Fruit fly (Drosophila melanogaster) whole organism, embryonic: Measurements from ENCODE around the gene ham.

Experiments
- CG10267 ChIP-seq: fragments of 200-800 bp; sonication (Bioruptor generic); optimal IDR thresholded peaks from 2 replicates; lab custom pipeline; 2018; ENCODE audit warnings: missing biosample characterization, mild to moderate bottlenecking, missing genetic modification characterization, moderate library complexity
- CG11093 ChIP-seq: fragments of 200-800 bp; sonication (Bioruptor generic); IDR thresholded peaks from 3 replicates; pipeline ENCODE4 v1.3.6; 2022; ENCODE audit warnings: missing biosample characterization, missing genetic modification characterization
- CG12155 ChIP-seq: fragments of 200-800 bp; sonication (Bioruptor generic); optimal IDR thresholded peaks from 3 replicates; lab custom pipeline; 2016; ENCODE audit warnings: missing biosample characterization, missing genetic modification characterization
- CG14667 ChIP-seq: fragments of 200-800 bp; sonication (Bioruptor generic); IDR thresholded peaks from 2 replicates; pipeline ENCODE4 v1.3.6; 2022; ENCODE audit warnings: missing biosample characterization, missing genetic modification characterization
- CG15011 ChIP-seq: fragments of 200-800 bp; sonication (Bioruptor generic); optimal IDR thresholded peaks from 3 replicates; lab custom pipeline; 2018; ENCODE audit warnings: missing biosample characterization, mild to moderate bottlenecking, missing genetic modification characterization
- CG1647 ChIP-seq: fragments of 200-800 bp; sonication (Bioruptor generic); optimal IDR thresholded peaks from 3 replicates; lab custom pipeline; 2016; ENCODE audit warnings: missing biosample characterization, missing genetic modification characterization
- CG18476 ChIP-seq: fragments of 200-800 bp; sonication (Bioruptor generic); optimal IDR thresholded peaks from 2 replicates; lab custom pipeline; 2016; ENCODE audit warnings: missing biosample characterization, mild to moderate bottlenecking, missing genetic modification characterization
- CG18764 ChIP-seq: fragments of 200-800 bp; sonication (Bioruptor generic); optimal IDR thresholded peaks from 3 replicates; lab custom pipeline; 2016; ENCODE audit warnings: missing biosample characterization, missing genetic modification characterization
- CG2120 ChIP-seq: fragments of 200-800 bp; sonication (Bioruptor generic); optimal IDR thresholded peaks from 3 replicates; lab custom pipeline; 2016; ENCODE audit warnings: missing biosample characterization, missing genetic modification characterization
- CG2129 ChIP-seq: fragments of 200-800 bp; sonication (Bioruptor generic); IDR thresholded peaks from 2 replicates; pipeline ENCODE4 v1.3.6; 2022; ENCODE audit warnings: missing biosample characterization, missing genetic modification characterization; ENCODE audit not compliant: partially characterized antibody
- CG2889 ChIP-seq: fragments of 200-800 bp; sonication (Bioruptor generic); IDR thresholded peaks from 3 replicates; pipeline ENCODE4 v1.3.6; 2022; ENCODE audit warnings: missing biosample characterization, missing genetic modification characterization
- CG30431 ChIP-seq: fragments of 200-800 bp; sonication (Bioruptor generic); optimal IDR thresholded peaks from 2 replicates; lab custom pipeline; 2017; ENCODE audit warnings: missing biosample characterization, missing genetic modification characterization
- CG31441 ChIP-seq: fragments of 200-800 bp; sonication (Bioruptor generic); IDR thresholded peaks from 2 replicates; pipeline ENCODE4 v1.3.6; 2022; ENCODE audit warnings: missing biosample characterization, missing genetic modification characterization
- CG3163 ChIP-seq: fragments of 200-800 bp; sonication (Bioruptor generic); optimal IDR thresholded peaks from 3 replicates; lab custom pipeline; 2016; ENCODE audit warnings: missing biosample characterization, missing genetic modification characterization
- CG3726 ChIP-seq: fragments of 200-800 bp; sonication (Bioruptor generic); IDR thresholded peaks from 3 replicates; pipeline ENCODE4, ENCODE4 v1.3.6; 2022; ENCODE audit warnings: missing biosample characterization, missing genetic modification characterization
- CG4360 ChIP-seq: fragments of 200-800 bp; sonication (Bioruptor generic); IDR thresholded peaks from 2 replicates; pipeline ENCODE4 v1.3.6; 2022; ENCODE audit warnings: missing biosample characterization, missing genetic modification characterization
- CG4707 ChIP-seq: fragments of 200-800 bp; sonication (Bioruptor generic); optimal IDR thresholded peaks from 2 replicates; lab custom pipeline; 2018; ENCODE audit warnings: missing biosample characterization, mild to moderate bottlenecking, missing genetic modification characterization, moderate library complexity
- CG5245 ChIP-seq: fragments of 200-800 bp; sonication (Bioruptor generic); optimal IDR thresholded peaks from 3 replicates; lab custom pipeline; 2016; ENCODE audit warnings: missing biosample characterization, missing genetic modification characterization
- CG8281 ChIP-seq: fragments of 200-800 bp; sonication (Bioruptor generic); optimal IDR thresholded peaks from 2 replicates; lab custom pipeline; 2018; ENCODE audit warnings: missing biosample characterization, mild to moderate bottlenecking, missing genetic modification characterization, moderate library complexity
- CG8478 ChIP-seq: fragments of >200 bp; optimal IDR thresholded peaks from 2 replicates; lab custom pipeline; 2018
- D ChIP-seq, 2 experiments: fragments of 200-800 bp in 1 of 2; fragments of >200 bp in 1 of 2; sonication (Bioruptor generic) in 1 of 2; optimal IDR thresholded peaks; 2 replicates in 1 of 2; 3 replicates in 1 of 2; lab custom pipeline; 2017; ENCODE audit warnings: mild to moderate bottlenecking in 1 of 2, missing biosample characterization in 1 of 2, missing genetic modification characterization in 1 of 2, missing genetic modification reagents in 1 of 2
- Fer3 ChIP-seq: fragments of 200-800 bp; sonication (Bioruptor generic); optimal IDR thresholded peaks from 2 replicates; lab custom pipeline; 2018; ENCODE audit warnings: missing biosample characterization, mild to moderate bottlenecking, missing genetic modification characterization, moderate library complexity
- HHEX ChIP-seq: fragments of 200-800 bp; sonication (Bioruptor generic); optimal IDR thresholded peaks from 3 replicates; lab custom pipeline; 2017; ENCODE audit warnings: missing biosample characterization, mild to moderate bottlenecking, missing genetic modification characterization, missing genetic modification reagents
- Hr51 ChIP-seq, 2 experiments: fragments of 200-800 bp; sonication (Bioruptor generic); optimal IDR thresholded peaks; 2 replicates in 1 of 2; 3 replicates in 1 of 2; lab custom pipeline; 2016 to 2018; ENCODE audit warnings: missing biosample characterization in 2 of 2, missing genetic modification characterization in 2 of 2, mild to moderate bottlenecking in 1 of 2, moderate library complexity in 1 of 2
- Lim3 ChIP-seq: fragments of 200-800 bp; sonication (Bioruptor generic); IDR thresholded peaks from 2 replicates; pipeline ENCODE4 v1.3.6; 2022; ENCODE audit warnings: missing biosample characterization, missing genetic modification characterization
- Ptx1 ChIP-seq: fragments of 200-800 bp; sonication (Bioruptor generic); IDR thresholded peaks from 2 replicates; pipeline ENCODE4 v1.3.6; 2022; ENCODE audit warnings: missing biosample characterization, missing genetic modification characterization
- Sox100B ChIP-seq: fragments of 200-800 bp; sonication (Bioruptor generic); optimal IDR thresholded peaks from 3 replicates; lab custom pipeline; 2018; ENCODE audit warnings: missing biosample characterization, mild to moderate bottlenecking, missing genetic modification characterization
- Vsx1 ChIP-seq: fragments of 200-800 bp; sonication (Bioruptor generic); optimal IDR thresholded peaks from 2 replicates; lab custom pipeline; 2017; ENCODE audit warnings: missing biosample characterization, mild to moderate bottlenecking, missing genetic modification characterization, missing genetic modification reagents
- bbx ChIP-seq: fragments of 200-800 bp; sonication (Bioruptor generic); IDR thresholded peaks from 2 replicates; pipeline ENCODE4 v1.3.6; 2022; ENCODE audit warnings: missing biosample characterization, missing genetic modification characterization; ENCODE audit not compliant: partially characterized antibody
- bsh ChIP-seq, 2 experiments: fragments of 200-800 bp; sonication (Bioruptor generic); optimal IDR thresholded peaks; 2 replicates each; lab custom pipeline; 2017 to 2018; ENCODE audit warnings: mild to moderate bottlenecking in 2 of 2, missing biosample characterization in 2 of 2, missing genetic modification characterization in 2 of 2, moderate library complexity in 1 of 2
- crc ChIP-seq: fragments of 200-800 bp; sonication (Bioruptor generic); optimal IDR thresholded peaks from 2 replicates; lab custom pipeline; 2016; ENCODE audit warnings: missing biosample characterization, missing genetic modification characterization
- fd96Cb ChIP-seq: fragments of 200-800 bp; sonication (Bioruptor generic); optimal IDR thresholded peaks from 2 replicates; lab custom pipeline; 2018; ENCODE audit warnings: missing biosample characterization, mild to moderate bottlenecking, missing genetic modification characterization, moderate library complexity
- gem ChIP-seq: fragments of 200-800 bp; sonication (Bioruptor generic); optimal IDR thresholded peaks from 2 replicates; lab custom pipeline; 2019; ENCODE audit warnings: missing biosample characterization, mild to moderate bottlenecking, missing genetic modification characterization, moderate library complexity
- kay ChIP-seq: fragments of 200-800 bp; sonication (Bioruptor generic); optimal IDR thresholded peaks from 2 replicates; lab custom pipeline; 2016; ENCODE audit warnings: missing biosample characterization, missing genetic modification characterization
- maf-S ChIP-seq: fragments of 200-800 bp; sonication (Bioruptor generic); optimal IDR thresholded peaks from 2 replicates; lab custom pipeline; 2016; ENCODE audit warnings: missing biosample characterization, missing genetic modification characterization
- nau ChIP-seq: fragments of 200-800 bp; sonication (Bioruptor generic); optimal IDR thresholded peaks from 3 replicates; lab custom pipeline; 2017; ENCODE audit warnings: missing biosample characterization, mild to moderate bottlenecking, missing genetic modification characterization, missing genetic modification reagents
- otp ChIP-seq: fragments of 200-800 bp; sonication (Bioruptor generic); IDR thresholded peaks from 3 replicates; pipeline ENCODE4, ENCODE4 v1.3.6; 2022; ENCODE audit warnings: missing biosample characterization, missing genetic modification characterization
- prd ChIP-seq, 3 experiments: fragments of >200 bp in 2 of 3; fragments of 200-800 bp in 1 of 3; sonication (Bioruptor generic) in 1 of 3; optimal IDR thresholded peaks in 2 of 3; IDR thresholded peaks in 1 of 3; 2 replicates in 2 of 3; 3 replicates in 1 of 3; pipeline versions ENCODE4 v1.3.6 to Lab custom; 2017 to 2022; ENCODE audit warnings: missing biosample characterization in 1 of 3, missing genetic modification characterization in 1 of 3
- pzg ChIP-seq: fragments of 200-800 bp; sonication (Bioruptor generic); optimal IDR thresholded peaks from 3 replicates; lab custom pipeline; 2018; ENCODE audit warnings: missing biosample characterization, mild to moderate bottlenecking, missing genetic modification characterization, moderate library complexity
- ranshi ChIP-seq: fragments of 200-800 bp; sonication (Bioruptor generic); IDR thresholded peaks from 2 replicates; pipeline ENCODE4 v1.3.6; 2022; ENCODE audit warnings: missing biosample characterization, missing genetic modification characterization
- sens ChIP-seq: fragments of 200-800 bp; sonication (Bioruptor generic); peaks from one replicate; lab custom pipeline; 2016; ENCODE audit warnings: missing biosample characterization, missing genetic modification characterization
- sqz ChIP-seq: fragments of 200-800 bp; sonication (Bioruptor generic); optimal IDR thresholded peaks from 3 replicates; lab custom pipeline; 2018; ENCODE audit warnings: missing biosample characterization, mild to moderate bottlenecking, missing genetic modification characterization
- trem ChIP-seq: fragments of 200-800 bp; optimal IDR thresholded peaks from 3 replicates; lab custom pipeline; 2019; ENCODE audit warnings: missing biosample characterization, mild to moderate bottlenecking, missing genetic modification characterization, moderate library complexity

Gene ham

dm6 chr2L:18822805-18823204, 30.1 kb upstream of the ham start (continued):
- TF ChIP-seq CG11093 (GFP tag; lab: Robert Waterston, UW) (peak; percentile 47; the same call in 1 of the 3 replicates), ranshi (GFP tag; lab: Robert Waterston, UW) (peak; percentile 30; the same call in 1 of the 2 replicates), otp (GFP tag; lab: Robert Waterston, UW) (0 out of 3 replicates have a peak, but pooled peaks have one; percentile 49), CG2120 (no peak), CG18476 (no peak), CG5245 (no peak), CG30431 (GFP tag; lab: Kevin White, UChicago) (no peak), CG2129 (no peak), CG10267 (tag; lab: Kevin White, UChicago) (no peak), D (optimal IDR thresholded peaks at IDR 0.05; lab: Kevin White, UChicago) (no peak), D (GFP tag; optimal IDR thresholded peaks at IDR 0.05; lab: Kevin White, UChicago) (peak; percentile 60), crc (no peak), CG2889 (GFP tag; lab: Robert Waterston, UW) (no peak), pzg (GFP tag; lab: Kevin White, UChicago) (no peak), CG3163 (no peak), fd96Cb (tag; lab: Kevin White, UChicago) (no peak), CG8281 (tag; lab: Kevin White, UChicago) (no peak), bsh (GFP tag; optimal IDR thresholded peaks at IDR 0.05; lab: Kevin White, UChicago) (peak in 1 of 2 experiments; percentile 79), CG31441 (GFP tag; lab: Robert Waterston, UW) (peak; percentile 27; the same call in 1 of the 2 replicates), HHEX (GFP tag; lab: Kevin White, UChicago) (peak; percentile 71), maf-S (GFP tag; lab: Kevin White, UChicago) (no peak), sens (peak; percentile 85), Vsx1 (peak; percentile 58), kay (GFP tag; lab: Kevin White, UChicago) (no peak), CG15011 (GFP tag; lab: Kevin White, UChicago) (peak; percentile 45), Hr51 (GFP tag; optimal IDR thresholded peaks at IDR 0.05; lab: Kevin White, UChicago) (no peak), CG14667 (GFP tag; lab: Robert Waterston, UW) (no peak), Lim3 (GFP tag; lab: Robert Waterston, UW) (no peak), CG3726 (GFP tag; lab: Robert Waterston, UW) (no peak), prd (optimal IDR thresholded peaks at IDR 0.05; lab: Kevin White, UChicago) (no peak), prd (GFP tag; IDR thresholded peaks at IDR 0.05; lab: Robert Waterston, UW) (no peak), CG12155 (GFP tag; lab: Kevin White, UChicago) (no peak), Ptx1 (GFP tag; lab: Robert Waterston, UW) (no peak), CG4707 (GFP tag; lab: Kevin White, UChicago) (peak; percentile 69), trem (tag; lab: Kevin White, UChicago) (no peak), Sox100B (GFP tag; lab: Kevin White, UChicago) (peak; percentile 55), CG1647 (GFP tag; lab: Kevin White, UChicago) (no peak), CG4360 (no peak), sqz (GFP tag; lab: Kevin White, UChicago) (peak; percentile 49), bbx (no peak), gem (peak; percentile 43), CG18764 (GFP tag; lab: Kevin White, UChicago) (peak; percentile 56), nau (GFP tag; lab: Kevin White, UChicago) (peak; percentile 49), Fer3 (tag; lab: Kevin White, UChicago) (peak; percentile 60), CG8478 (lab: Kevin White, UChicago) (no peak)
